Fruit fly (Drosophila melanogaster): ENCODE data around the gene CG42823.
A peak's percentile ranks its signal among the peaks of the same experiment; 100 is the strongest.

DNA sequence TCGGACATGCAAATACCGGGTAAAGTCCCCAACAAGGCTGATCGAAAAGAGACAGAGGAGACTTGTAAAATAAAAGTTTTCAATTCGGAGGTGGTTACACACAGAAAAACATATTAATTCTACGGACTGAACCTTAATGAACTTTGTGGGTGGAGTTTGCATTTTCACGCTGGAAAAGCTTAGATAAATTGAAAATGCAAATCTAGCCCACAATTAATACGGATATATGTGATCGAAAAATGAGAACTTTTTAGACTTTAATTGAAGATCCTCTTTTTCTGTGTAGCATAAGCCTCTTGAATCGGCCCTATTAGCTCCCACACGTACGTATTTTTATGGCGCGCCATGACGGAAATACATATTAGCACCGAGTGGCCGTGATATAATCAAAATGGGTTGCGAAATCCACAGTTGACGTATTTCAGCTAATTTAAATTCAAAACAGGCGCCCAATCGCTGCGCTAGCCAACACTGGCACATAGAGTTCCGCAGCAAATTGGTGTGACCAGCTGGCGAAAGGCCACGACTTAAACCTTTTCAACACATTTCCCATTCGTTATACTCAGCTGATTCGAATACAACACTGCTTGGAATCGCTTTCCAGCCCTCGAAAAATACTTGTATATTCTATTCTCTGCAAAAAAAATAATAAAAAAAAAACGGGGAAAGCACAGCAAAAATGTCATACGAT is 19.4 kb downstream of the CG42823 start:
- TF ChIP-seq CG16779 (tag; optimal IDR thresholded peaks at IDR 0.05) (no peak), CG6854 (GFP tag; optimal IDR thresholded peaks at IDR 0.05) (no peak), net (GFP tag; optimal IDR thresholded peaks at IDR 0.05) (peak; percentile 62), CG3032 (tag; optimal IDR thresholded peaks at IDR 0.05) (peak; percentile 50), svp (GFP tag) (peak; percentile 79), CG3919 (GFP tag; optimal IDR thresholded peaks at IDR 0.05) (peak; percentile 67), Blimp-1 (GFP tag; optimal IDR thresholded peaks at IDR 0.05) (peak; percentile 36), dac (GFP tag; optimal IDR thresholded peaks at IDR 0.05) (no peak), Smox (GFP tag; optimal IDR thresholded peaks at IDR 0.05) (peak; percentile 51), Gug (GFP tag; IDR thresholded peaks at IDR 0.05) (0 out of 2 replicates have a peak, but pooled peaks have one; percentile 18), CG31627 (GFP tag; optimal IDR thresholded peaks at IDR 0.05) (peak; percentile 59), ss (GFP tag; optimal IDR thresholded peaks at IDR 0.05) (peak in 1 of 2 experiments; percentile 44), Hr4 (GFP tag; optimal IDR thresholded peaks at IDR 0.05) (no peak)

Data from whole organism, prepupa.